Worm (Caenorhabditis elegans) whole organism, L4/young adult: ENCODE results near the gene set-2.

Experiments
- dao-5 ChIP-seq: sonication (generic microtip); optimal IDR thresholded peaks from 2 replicates; lab custom pipeline; 2016; ENCODE audit warnings: missing genotype, missing genetic modification characterization, moderate library complexity, missing compliant biosample characterization
- him-1 ChIP-seq: sonication (generic microtip); optimal IDR thresholded peaks from 2 replicates; lab custom pipeline; 2016; ENCODE audit warnings: missing genotype, missing genetic modification reagents, missing genetic modification characterization, missing compliant biosample characterization

DNA sequence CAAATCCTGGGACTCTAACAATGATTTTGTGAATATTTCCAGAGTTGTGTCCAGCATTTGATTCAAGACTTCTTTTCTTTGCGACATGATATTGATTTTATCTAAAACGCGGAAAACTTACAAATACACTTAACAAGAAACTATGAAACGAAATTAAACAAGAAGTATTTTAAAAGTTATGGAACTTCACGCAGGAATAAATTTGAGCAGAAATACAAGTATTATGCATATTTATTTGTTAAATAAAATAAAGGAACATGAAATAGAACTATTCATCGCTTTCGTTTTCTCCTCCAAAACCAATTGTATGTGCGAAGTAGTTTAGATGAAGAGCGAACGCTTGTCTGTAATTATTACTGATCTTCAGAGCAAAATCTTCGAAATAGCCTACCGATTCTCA is 26.2 kb downstream of the set-2 start, which contains the start of gene kbp-2:
- TF ChIP-seq him-1 (tag; lab: Kevin White, UChicago) (no peak), dao-5 (tag; lab: Kevin White, UChicago) (no peak)
